Fruit fly (Drosophila melanogaster) whole organism, embryonic: Measurements from ENCODE around the gene Cpr30B.

Experiments used
- CG10543 ChIP-seq: fragments of 200-800 bp; sonication (Bioruptor generic); optimal IDR thresholded peaks from 3 replicates; lab custom pipeline; 2017; ENCODE audit warnings: missing biosample characterization, mild to moderate bottlenecking, missing genetic modification characterization, moderate library complexity
- CG10654 ChIP-seq: fragments of 200-800 bp; sonication (Bioruptor generic); optimal IDR thresholded peaks from 2 replicates; lab custom pipeline; 2016; ENCODE audit warnings: missing biosample characterization, missing genetic modification characterization
- CG12744 ChIP-seq: fragments of 200-800 bp; sonication (Bioruptor generic); optimal IDR thresholded peaks from 2 replicates; lab custom pipeline; 2016; ENCODE audit warnings: missing biosample characterization, missing genetic modification characterization
- CG13123 ChIP-seq: fragments of 200-800 bp; sonication (Bioruptor generic); optimal IDR thresholded peaks from 2 replicates; lab custom pipeline; 2016; ENCODE audit warnings: missing biosample characterization, missing genetic modification characterization
- CG16779 ChIP-seq: fragments of 200-800 bp; sonication (Bioruptor generic); IDR thresholded peaks from 2 replicates; pipeline ENCODE4 v1.3.6; 2022; ENCODE audit warnings: missing biosample characterization, missing genetic modification characterization
- CG16813 ChIP-seq: fragments of 200-800 bp; sonication (Bioruptor generic); IDR thresholded peaks from 3 replicates; pipeline ENCODE4 v1.3.6; 2022; ENCODE audit warnings: missing biosample characterization, missing genetic modification characterization; ENCODE audit not compliant: partially characterized antibody
- CG30403 ChIP-seq: fragments of 200-800 bp; sonication (Bioruptor generic); optimal IDR thresholded peaks from 3 replicates; lab custom pipeline; 2016; ENCODE audit warnings: missing biosample characterization, missing genetic modification characterization
- CG31388 ChIP-seq: fragments of 200-800 bp; sonication (Bioruptor generic); optimal IDR thresholded peaks from 2 replicates; lab custom pipeline; 2016; ENCODE audit warnings: missing biosample characterization, missing genetic modification characterization
- CG4707 ChIP-seq: fragments of 200-800 bp; sonication (Bioruptor generic); optimal IDR thresholded peaks from 2 replicates; lab custom pipeline; 2018; ENCODE audit warnings: missing biosample characterization, mild to moderate bottlenecking, missing genetic modification characterization, moderate library complexity
- CG6254 ChIP-seq: fragments of 200-800 bp; sonication (Bioruptor generic); optimal IDR thresholded peaks from 3 replicates; lab custom pipeline; 2017; ENCODE audit warnings: mild to moderate bottlenecking, missing biosample characterization, missing genetic modification reagents, missing genetic modification characterization
- CG6854 ChIP-seq: fragments of 200-800 bp; sonication (Bioruptor generic); optimal IDR thresholded peaks from 3 replicates; lab custom pipeline; 2017; ENCODE audit warnings: missing biosample characterization, mild to moderate bottlenecking, missing genetic modification characterization
- CG7928 ChIP-seq: fragments of 200-800 bp; sonication (Bioruptor generic); optimal IDR thresholded peaks from 2 replicates; lab custom pipeline; 2017; ENCODE audit warnings: missing biosample characterization, mild to moderate bottlenecking, missing genetic modification characterization
- CG9727 ChIP-seq: fragments of 200-800 bp; sonication (Bioruptor generic); optimal IDR thresholded peaks from 3 replicates; lab custom pipeline; 2017; ENCODE audit warnings: missing biosample characterization, mild to moderate bottlenecking, missing genetic modification characterization
- Dbx ChIP-seq: fragments of 200-800 bp; sonication (Bioruptor generic); IDR thresholded peaks from 3 replicates; pipeline ENCODE4 v1.3.6; 2022; ENCODE audit warnings: missing biosample characterization, missing genetic modification characterization
- Doc2 ChIP-seq: fragments of 200-800 bp; sonication (Bioruptor generic); IDR thresholded peaks from 2 replicates; pipeline ENCODE4 v1.3.6; 2022; ENCODE audit warnings: missing biosample characterization, missing genetic modification characterization
- Fer1 ChIP-seq: fragments of 200-800 bp; sonication (Bioruptor generic); optimal IDR thresholded peaks from 2 replicates; lab custom pipeline; 2017; ENCODE audit warnings: missing biosample characterization, mild to moderate bottlenecking, missing genetic modification characterization
- Hand ChIP-seq: fragments of 200-800 bp; sonication (Bioruptor generic); optimal IDR thresholded peaks from 2 replicates; lab custom pipeline; 2017; ENCODE audit warnings: mild to moderate bottlenecking, missing biosample characterization, missing genetic modification reagents, missing genetic modification characterization
- Lim3 ChIP-seq: fragments of 200-800 bp; sonication (Bioruptor generic); IDR thresholded peaks from 2 replicates; pipeline ENCODE4 v1.3.6; 2022; ENCODE audit warnings: missing biosample characterization, missing genetic modification characterization
- Max ChIP-seq: fragments of 200-800 bp; sonication (Bioruptor generic); optimal IDR thresholded peaks from 2 replicates; lab custom pipeline; 2016; ENCODE audit warnings: missing biosample characterization, mild to moderate bottlenecking, missing genetic modification characterization
- Oaz ChIP-seq: fragments of 200-800 bp; sonication (Bioruptor generic); IDR thresholded peaks from 2 replicates; pipeline ENCODE4 v1.3.6; 2022; ENCODE audit warnings: missing biosample characterization, missing genetic modification characterization
- Optix ChIP-seq: fragments of 200-800 bp; sonication (Bioruptor generic); IDR thresholded peaks from 3 replicates; pipeline ENCODE4 v1.3.6; 2022; ENCODE audit warnings: missing biosample characterization, missing genetic modification characterization
- Stat92E ChIP-seq, 3 experiments: fragments of >200 bp in 2 of 3; fragments of 200-800 bp in 1 of 3; sonication (Bioruptor generic) in 1 of 3; optimal IDR thresholded peaks; 2 replicates each; lab custom pipeline; 2017 to 2019; ENCODE audit warnings: missing biosample characterization in 3 of 3, missing genetic modification characterization in 3 of 3, mild to moderate bottlenecking in 1 of 3, moderate library complexity in 1 of 3
- Tbp ChIP-seq: fragments of >200 bp; optimal IDR thresholded peaks from 2 replicates; lab custom pipeline; 2018; ENCODE audit warnings: missing biosample characterization, missing genetic modification characterization
- Trl ChIP-seq, 3 experiments: fragments of >200 bp in 2 of 3; fragments of 200-800 bp in 1 of 3; sonication (Bioruptor generic) in 1 of 3; optimal IDR thresholded peaks; 2 replicates in 1 of 3; 3 replicates in 2 of 3; lab custom pipeline; 2016 to 2017; ENCODE audit warnings: missing biosample characterization in 1 of 3, missing genetic modification characterization in 1 of 3
- ash1 ChIP-seq: fragments of 200-800 bp; sonication (Bioruptor generic); optimal IDR thresholded peaks from 2 replicates; lab custom pipeline; 2018; ENCODE audit warnings: missing biosample characterization, mild to moderate bottlenecking, missing genetic modification characterization
- bbx ChIP-seq: fragments of 200-800 bp; sonication (Bioruptor generic); IDR thresholded peaks from 2 replicates; pipeline ENCODE4 v1.3.6; 2022; ENCODE audit warnings: missing biosample characterization, missing genetic modification characterization; ENCODE audit not compliant: partially characterized antibody
- crol ChIP-seq: fragments of 200-800 bp; sonication (Bioruptor generic); IDR thresholded peaks from 2 replicates; pipeline ENCODE4 v1.3.6; 2022; ENCODE audit warnings: missing biosample characterization, missing genetic modification characterization
- da ChIP-seq: fragments of 200-800 bp; sonication (Bioruptor generic); optimal IDR thresholded peaks from 2 replicates; lab custom pipeline; 2016; ENCODE audit warnings: missing biosample characterization, missing genetic modification characterization
- dan ChIP-seq: fragments of 200-800 bp; sonication (Bioruptor generic); IDR thresholded peaks from 2 replicates; pipeline ENCODE4 v1.3.6; 2022; ENCODE audit warnings: missing biosample characterization, missing genetic modification characterization
- emc ChIP-seq: fragments of 200-800 bp; sonication (Bioruptor generic); optimal IDR thresholded peaks from 2 replicates; lab custom pipeline; 2016; ENCODE audit warnings: missing biosample characterization, missing genetic modification characterization
- esg ChIP-seq: fragments of 200-800 bp; sonication (Bioruptor generic); conservative IDR thresholded peaks from 2 replicates; pipeline ENCODE4 v1.3.6; 2022; ENCODE audit warnings: missing biosample characterization, missing genetic modification characterization
- ewg ChIP-seq: fragments of 200-800 bp; sonication (Bioruptor generic); optimal IDR thresholded peaks from 3 replicates; lab custom pipeline; 2017; ENCODE audit warnings: mild to moderate bottlenecking, missing biosample characterization, missing genetic modification reagents, missing genetic modification characterization
- exex ChIP-seq: fragments of 200-800 bp; sonication (Bioruptor generic); optimal IDR thresholded peaks from 4 replicates; lab custom pipeline; 2018; ENCODE audit warnings: missing biosample characterization, mild to moderate bottlenecking, missing genetic modification characterization, moderate library complexity
- fd96Cb ChIP-seq: fragments of 200-800 bp; sonication (Bioruptor generic); optimal IDR thresholded peaks from 2 replicates; lab custom pipeline; 2018; ENCODE audit warnings: missing biosample characterization, mild to moderate bottlenecking, missing genetic modification characterization, moderate library complexity
- ftz-f1 ChIP-seq: fragments of 200-800 bp; sonication (Bioruptor generic); optimal IDR thresholded peaks from 2 replicates; lab custom pipeline; 2016; ENCODE audit warnings: missing biosample characterization, missing genetic modification characterization
- fu2 ChIP-seq: fragments of 200-800 bp; sonication (Bioruptor generic); optimal IDR thresholded peaks from 2 replicates; lab custom pipeline; 2016; ENCODE audit warnings: missing biosample characterization, missing genetic modification characterization
- gcm2 ChIP-seq: fragments of 200-800 bp; sonication (Bioruptor generic); optimal IDR thresholded peaks from 2 replicates; lab custom pipeline; 2016; ENCODE audit warnings: missing biosample characterization, missing genetic modification characterization
- hb ChIP-seq: fragments of 200-800 bp; sonication (Bioruptor generic); IDR thresholded peaks from 3 replicates; pipeline ENCODE4 v1.3.6; 2022; ENCODE audit warnings: missing biosample characterization, missing genetic modification characterization; ENCODE audit not compliant: partially characterized antibody
- hth ChIP-seq: fragments of >200 bp; optimal IDR thresholded peaks from 2 replicates; lab custom pipeline; 2017; ENCODE audit warnings: inconsistent platforms
- kah ChIP-seq: fragments of 200-800 bp; sonication (Bioruptor generic); optimal IDR thresholded peaks from 2 replicates; lab custom pipeline; 2018; ENCODE audit warnings: missing biosample characterization, mild to moderate bottlenecking, missing genetic modification characterization
- luna ChIP-seq: fragments of 200-800 bp; sonication (Bioruptor generic); optimal IDR thresholded peaks from 2 replicates; lab custom pipeline; 2016; ENCODE audit warnings: missing biosample characterization, missing genetic modification characterization
- maf-S ChIP-seq: fragments of 200-800 bp; sonication (Bioruptor generic); optimal IDR thresholded peaks from 2 replicates; lab custom pipeline; 2016; ENCODE audit warnings: missing biosample characterization, missing genetic modification characterization
- odd ChIP-seq: fragments of 200-800 bp; sonication (Bioruptor generic); optimal IDR thresholded peaks from 2 replicates; lab custom pipeline; 2017; ENCODE audit warnings: missing biosample characterization, mild to moderate bottlenecking, missing genetic modification characterization
- onecut ChIP-seq: fragments of 200-800 bp; sonication (Bioruptor generic); IDR thresholded peaks from 2 replicates; pipeline ENCODE4 v1.3.6; 2022; ENCODE audit warnings: missing biosample characterization, missing genetic modification characterization
- peb ChIP-seq: fragments of 200-800 bp; sonication (Bioruptor generic); IDR thresholded peaks from 2 replicates; pipeline ENCODE4 v1.3.6; 2022; ENCODE audit warnings: missing biosample characterization, missing genetic modification characterization
- sens ChIP-seq: fragments of 200-800 bp; sonication (Bioruptor generic); peaks from one replicate; lab custom pipeline; 2016; ENCODE audit warnings: missing biosample characterization, missing genetic modification characterization
- sqz ChIP-seq: fragments of 200-800 bp; sonication (Bioruptor generic); optimal IDR thresholded peaks from 3 replicates; lab custom pipeline; 2018; ENCODE audit warnings: missing biosample characterization, mild to moderate bottlenecking, missing genetic modification characterization
- tin ChIP-seq: fragments of 200-800 bp; sonication (Bioruptor generic); optimal IDR thresholded peaks from 3 replicates; lab custom pipeline; 2016; ENCODE audit warnings: missing biosample characterization, missing genetic modification characterization
- trh ChIP-seq: fragments of 200-800 bp; sonication (Bioruptor generic); optimal IDR thresholded peaks from 2 replicates; lab custom pipeline; 2016; ENCODE audit warnings: missing biosample characterization, missing genetic modification characterization
- unpg ChIP-seq: fragments of 200-800 bp; sonication (Bioruptor generic); optimal IDR thresholded peaks from 3 replicates; lab custom pipeline; 2018; ENCODE audit warnings: missing biosample characterization, mild to moderate bottlenecking, missing genetic modification characterization, moderate library complexity
- zfh2 ChIP-seq: fragments of 200-800 bp; sonication (Bioruptor generic); optimal IDR thresholded peaks from 2 replicates; lab custom pipeline; 2016; ENCODE audit warnings: missing biosample characterization, missing genetic modification characterization

Gene Cpr30B

dm6 chr2L:9567398-9567856 lies 24.7 kb downstream of the Cpr30B start (continued):
- TF ChIP-seq Oaz (peak; percentile 93), onecut (peak; percentile 97), CG10543 (peak; percentile 99), Optix (peak; percentile 96), trh (peak; percentile 96), CG6854 (GFP tag; lab: Kevin White, UChicago) (peak; percentile 99), CG9727 (GFP tag; lab: Kevin White, UChicago) (peak; percentile 96), Doc2 (GFP tag; lab: Robert Waterston, UW) (peak; percentile 61; the same call in 1 of the 2 replicates), Hand (GFP tag; lab: Kevin White, UChicago) (peak; percentile 98), Fer1 (GFP tag; lab: Kevin White, UChicago) (peak; percentile 100), CG12744 (GFP tag; lab: Kevin White, UChicago) (peak; percentile 95), Lim3 (GFP tag; lab: Robert Waterston, UW) (peak; percentile 58; the same call in 1 of the 2 replicates), CG31388 (GFP tag; lab: Kevin White, UChicago) (peak; percentile 81), CG4707 (GFP tag; lab: Kevin White, UChicago) (peak; percentile 99), esg (GFP tag; lab: Robert Waterston, UW) (peak; percentile 64), unpg (GFP tag; lab: Kevin White, UChicago) (peak; percentile 98), CG7928 (GFP tag; lab: Kevin White, UChicago) (peak; percentile 80), Tbp (no peak), dan (GFP tag; lab: Robert Waterston, UW) (no peak), Trl (optimal IDR thresholded peaks at IDR 0.05; lab: Kevin White, UChicago) (peak; percentile 74 to 86), Trl (GFP tag; optimal IDR thresholded peaks at IDR 0.05; lab: Kevin White, UChicago) (peak; percentile 95), hth (no peak), hb (GFP tag; lab: Robert Waterston, UW) (no peak), peb (GFP tag; lab: Robert Waterston, UW) (peak; percentile 86), Stat92E (GFP tag; optimal IDR thresholded peaks at IDR 0.05; lab: Kevin White, UChicago) (no peak), exex (peak; percentile 94), Dbx (GFP tag; lab: Robert Waterston, UW) (peak; percentile 97), luna (GFP tag; lab: Kevin White, UChicago) (peak; percentile 95), Max (peak; percentile 96), CG16779 (GFP tag; lab: Robert Waterston, UW) (peak; percentile 97), CG30403 (GFP tag; lab: Kevin White, UChicago) (peak; percentile 90), sens (GFP tag; lab: Kevin White, UChicago) (peak; percentile 99), CG16813 (GFP tag; lab: Robert Waterston, UW) (no peak), ash1 (GFP tag; lab: Kevin White, UChicago) (peak; percentile 99), ewg (GFP tag; lab: Kevin White, UChicago) (peak; percentile 95), ftz-f1 (GFP tag; lab: Kevin White, UChicago) (peak; percentile 93), bbx (GFP tag; lab: Robert Waterston, UW) (no peak), odd (GFP tag; lab: Kevin White, UChicago) (peak; percentile 100), maf-S (GFP tag; lab: Kevin White, UChicago) (peak; percentile 93), gcm2 (GFP tag; lab: Kevin White, UChicago) (peak; percentile 99), crol (GFP tag; lab: Robert Waterston, UW) (peak; percentile 71), da (GFP tag; lab: Kevin White, UChicago) (peak; percentile 92), CG13123 (peak; percentile 94), kah (GFP tag; lab: Kevin White, UChicago) (peak; percentile 97), zfh2 (GFP tag; lab: Kevin White, UChicago) (peak; percentile 83), fu2 (GFP tag; lab: Kevin White, UChicago) (peak; percentile 84), emc (GFP tag; lab: Kevin White, UChicago) (peak; percentile 95), tin (peak; percentile 95), sqz (GFP tag; lab: Kevin White, UChicago) (peak; percentile 99), CG10654 (GFP tag; lab: Kevin White, UChicago) (peak; percentile 96), CG6254 (GFP tag; lab: Kevin White, UChicago) (peak; percentile 96), fd96Cb (peak; percentile 84)
